Comparison of ENCODE assay signal across 1 fruit fly cellular context in the genomic region with DNA sequence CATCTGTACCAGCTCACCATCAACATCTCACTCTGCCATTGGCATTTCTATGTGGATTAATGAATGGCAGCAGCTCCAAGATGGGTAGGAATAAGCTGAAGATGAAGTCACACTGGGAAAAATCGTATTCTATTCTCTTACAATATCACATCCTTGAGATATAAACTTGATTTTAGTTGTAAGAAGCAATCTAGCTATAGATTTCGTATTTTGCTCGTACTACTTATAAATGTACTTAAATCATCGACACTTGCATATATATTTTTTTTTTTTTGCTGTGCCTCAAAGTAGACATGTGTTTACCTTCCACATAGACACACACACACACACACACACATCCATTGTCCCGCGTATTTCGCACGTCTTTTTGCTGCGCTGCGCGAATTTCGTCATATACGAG.
TF ChIP-seq lines count a peak whose summit lies in the region.

No protein-coding gene starts in this region.

TF ChIP-seq in whole organism, embryonic, 481 proteins besides CTCF, POLR2A, EP300 and RAD21 (continued from another document):
- TF ChIP-seq Blimp-1 (GFP tag; optimal IDR thresholded peaks at IDR 0.05; lab: Kevin White, UChicago) (peak; percentile 10), Deaf1 (tag; optimal IDR thresholded peaks at IDR 0.05; lab: Kevin White, UChicago) (no peak), CG5953 (GFP tag; IDR thresholded peaks at IDR 0.05; lab: Robert Waterston, UW) (no peak), CG1832 (GFP tag; optimal IDR thresholded peaks at IDR 0.05; lab: Kevin White, UChicago) (no peak), sisA (GFP tag; IDR thresholded peaks at IDR 0.05; lab: Robert Waterston, UW) (peak; percentile 29; the same call in 1 of the 2 replicates), lola (GFP tag; optimal IDR thresholded peaks at IDR 0.05; lab: Kevin White, UChicago) (no peak), tx (GFP tag; optimal IDR thresholded peaks at IDR 0.05; lab: Kevin White, UChicago) (no peak), Ptx1 (GFP tag; IDR thresholded peaks at IDR 0.05; lab: Robert Waterston, UW) (0 out of 2 replicates have a peak, but pooled peaks have one; percentile 17), bbx (GFP tag; IDR thresholded peaks at IDR 0.05; lab: Robert Waterston, UW; ENCODE audit: partially characterized antibody) (no peak), lbe (GFP tag; optimal IDR thresholded peaks at IDR 0.05; lab: Kevin White, UChicago) (no peak), fd64A (GFP tag; optimal IDR thresholded peaks at IDR 0.05; lab: Kevin White, UChicago) (no peak), pnt (GFP tag; optimal IDR thresholded peaks at IDR 0.05; lab: Kevin White, UChicago) (no peak), CG9609 (GFP tag; optimal IDR thresholded peaks at IDR 0.05; lab: Kevin White, UChicago) (no peak), CG30020 (tag; optimal IDR thresholded peaks at IDR 0.05; lab: Kevin White, UChicago) (no peak), CG18262 (tag; optimal IDR thresholded peaks at IDR 0.05; lab: Kevin White, UChicago) (peak; percentile 62), scrt (GFP tag; optimal IDR thresholded peaks at IDR 0.05; lab: Kevin White, UChicago) (no peak), ara (GFP tag; IDR thresholded peaks at IDR 0.05; lab: Robert Waterston, UW) (peak; percentile 56; the same call in 1 of the 2 replicates), CG2889 (GFP tag; IDR thresholded peaks at IDR 0.05; lab: Robert Waterston, UW) (no peak), ftz-f1 (GFP tag; optimal IDR thresholded peaks at IDR 0.05; lab: Kevin White, UChicago) (no peak), zfh1 (GFP tag; IDR thresholded peaks at IDR 0.05; lab: Robert Waterston, UW) (peak; percentile 64; the same call in 2 of the 3 replicates), CG31365 (tag; optimal IDR thresholded peaks at IDR 0.05; lab: Kevin White, UChicago) (no peak), CG10979 (tag; optimal IDR thresholded peaks at IDR 0.05; lab: Kevin White, UChicago) (peak; percentile 43), CG2712 (tag; optimal IDR thresholded peaks at IDR 0.05; lab: Kevin White, UChicago) (peak; percentile 49), CG2129 (GFP tag; IDR thresholded peaks at IDR 0.05; lab: Robert Waterston, UW; ENCODE audit: partially characterized antibody) (no peak), lmd (GFP tag; IDR thresholded peaks at IDR 0.05; lab: Robert Waterston, UW) (peak; percentile 22; the same call in 1 of the 2 replicates), row (GFP tag; IDR thresholded peaks at IDR 0.05; lab: Robert Waterston, UW) (0 out of 3 replicates have a peak, but pooled peaks have one; percentile 16), CG11085 (GFP tag; IDR thresholded peaks at IDR 0.05; lab: Robert Waterston, UW) (no peak), sens (GFP tag; lab: Kevin White, UChicago) (peak; percentile 94), CG2875 (GFP tag; optimal IDR thresholded peaks at IDR 0.05; lab: Kevin White, UChicago) (no peak), Adf1 (GFP tag; IDR thresholded peaks at IDR 0.05; lab: Robert Waterston, UW) (no peak), Hand (GFP tag; optimal IDR thresholded peaks at IDR 0.05; lab: Kevin White, UChicago) (no peak), Bgb (GFP tag; IDR thresholded peaks at IDR 0.05; lab: Robert Waterston, UW; ENCODE audit: partially characterized antibody) (no peak), grau (tag; optimal IDR thresholded peaks at IDR 0.05; lab: Kevin White, UChicago) (no peak), NfI (GFP tag; optimal IDR thresholded peaks at IDR 0.05; lab: Kevin White, UChicago) (no peak), CG17612 (GFP tag; IDR thresholded peaks at IDR 0.05; lab: Robert Waterston, UW) (no peak), sug (tag; optimal IDR thresholded peaks at IDR 0.05; lab: Kevin White, UChicago) (no peak), CG1603 (tag; optimal IDR thresholded peaks at IDR 0.05; lab: Kevin White, UChicago) (peak; percentile 19), CG17361 (GFP tag; IDR thresholded peaks at IDR 0.05; lab: Robert Waterston, UW) (peak; percentile 48; the same call in 2 of the 3 replicates), vvl (GFP tag; IDR thresholded peaks at IDR 0.05; lab: Robert Waterston, UW) (peak; percentile 23; the same call in 1 of the 2 replicates)
